Fruit fly (Drosophila melanogaster): Measurements from ENCODE around the gene Mettl3.

The Mettl3 gene

DNA sequence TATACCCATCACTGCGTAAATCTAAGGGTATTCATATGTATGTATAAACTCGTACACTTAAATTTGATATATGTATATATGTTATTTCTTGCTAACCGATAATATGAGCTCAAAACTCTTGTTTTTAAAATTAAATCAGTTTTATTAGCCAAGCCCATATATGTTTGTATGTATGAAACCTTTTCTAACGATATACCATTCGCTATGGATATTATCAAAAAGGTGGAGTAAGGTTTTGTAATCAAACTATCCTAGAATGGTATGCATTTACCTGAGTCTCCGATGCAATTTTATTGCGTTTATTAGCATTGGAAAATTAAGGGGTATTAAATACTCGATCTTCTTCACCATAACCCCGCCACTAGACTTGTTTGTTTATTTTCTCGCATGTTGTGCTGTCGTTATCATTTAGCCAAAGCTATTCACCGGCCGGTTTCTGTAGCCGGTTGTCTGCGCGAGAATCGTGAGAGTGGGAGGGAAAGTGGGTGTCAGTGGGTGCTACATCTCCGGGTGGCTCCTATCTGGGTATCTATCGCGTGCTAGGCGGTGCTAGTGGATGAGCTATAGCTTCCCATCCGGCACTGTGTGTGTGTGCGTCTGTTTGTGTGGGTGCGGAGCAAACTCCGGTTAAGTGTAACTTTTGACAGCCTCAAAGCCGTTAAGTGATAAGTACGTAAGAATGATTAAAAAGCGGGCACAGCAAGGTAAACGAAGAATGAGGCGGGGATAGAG is 24.0 kb upstream of the Mettl3 start (continued):
- peak; percentile 15 for TF ChIP-seq CG12104 (GFP tag; optimal IDR thresholded peaks at IDR 0.05)
- peak; percentile 1 for TF ChIP-seq Blimp-1 (GFP tag; optimal IDR thresholded peaks at IDR 0.05)
- no peak for TF ChIP-seq slbo (GFP tag; IDR thresholded peaks at IDR 0.05)
- TF ChIP-seq CG10979 (tag; optimal IDR thresholded peaks at IDR 0.05): peak; percentile 59
- TF ChIP-seq Meics (GFP tag; optimal IDR thresholded peaks at IDR 0.05): peak; percentile 40
- TF ChIP-seq zfh2 (GFP tag; optimal IDR thresholded peaks at IDR 0.05): no peak
- no peak for TF ChIP-seq repo (GFP tag; optimal IDR thresholded peaks at IDR 0.05)
- TF ChIP-seq hkb (optimal IDR thresholded peaks at IDR 0.05): no peak
- TF ChIP-seq hkb (GFP tag; IDR thresholded peaks at IDR 0.05): no peak
- no peak for TF ChIP-seq CG15269 (tag; optimal IDR thresholded peaks at IDR 0.05)
- TF ChIP-seq CG3281 (GFP tag; optimal IDR thresholded peaks at IDR 0.05): peak; percentile 1
- TF ChIP-seq ro (GFP tag; IDR thresholded peaks at IDR 0.05): no peak
- no peak for TF ChIP-seq chm (GFP tag; IDR thresholded peaks at IDR 0.05)
- peak in 1 of 2 experiments; percentile 1 for TF ChIP-seq bsh (GFP tag; optimal IDR thresholded peaks at IDR 0.05)
- TF ChIP-seq Awh (GFP tag; IDR thresholded peaks at IDR 0.05): peak; percentile 19; the same call in 1 of the 2 replicates
- TF ChIP-seq YL-1 (GFP tag; optimal IDR thresholded peaks at IDR 0.05): no peak
- no peak for TF ChIP-seq Nf-YA (GFP tag; IDR thresholded peaks at IDR 0.05)
- TF ChIP-seq Dp (GFP tag; optimal IDR thresholded peaks at IDR 0.05): no peak
- TF ChIP-seq CG6689 (GFP tag; IDR thresholded peaks at IDR 0.05): no peak
- TF ChIP-seq al (GFP tag; IDR thresholded peaks at IDR 0.05): no peak
- TF ChIP-seq CG15073 (GFP tag; optimal IDR thresholded peaks at IDR 0.05): no peak
- no peak for TF ChIP-seq abd-A (tag; optimal IDR thresholded peaks at IDR 0.05)
- no peak for TF ChIP-seq CG17568 (GFP tag; optimal IDR thresholded peaks at IDR 0.05)
- TF ChIP-seq CG1647 (GFP tag; optimal IDR thresholded peaks at IDR 0.05): no peak
- no peak for TF ChIP-seq ara (GFP tag; IDR thresholded peaks at IDR 0.05)
- no peak for TF ChIP-seq CG4282 (GFP tag; optimal IDR thresholded peaks at IDR 0.05)
- TF ChIP-seq E2f2 (GFP tag; IDR thresholded peaks at IDR 0.05): no peak
- 0 out of 4 replicates have a peak, but pooled peaks have one; percentile 51 for TF ChIP-seq chinmo (GFP tag; IDR thresholded peaks at IDR 0.05; ENCODE audit: partially characterized antibody)
- no peak for TF ChIP-seq Poxn (GFP tag; IDR thresholded peaks at IDR 0.05)
- no peak for TF ChIP-seq CG10147 (GFP tag; optimal IDR thresholded peaks at IDR 0.05)
- TF ChIP-seq jigr1 (GFP tag; IDR thresholded peaks at IDR 0.05): no peak
- no peak for TF ChIP-seq CG12155 (GFP tag; optimal IDR thresholded peaks at IDR 0.05)
- no peak for TF ChIP-seq CG3726 (GFP tag; IDR thresholded peaks at IDR 0.05)
- TF ChIP-seq scrt (GFP tag; optimal IDR thresholded peaks at IDR 0.05): no peak
- no peak for TF ChIP-seq ranshi (GFP tag; IDR thresholded peaks at IDR 0.05)
- no peak for TF ChIP-seq Rx (GFP tag; IDR thresholded peaks at IDR 0.05)
- no peak for TF ChIP-seq CG16863 (GFP tag; optimal IDR thresholded peaks at IDR 0.05)
- no peak for TF ChIP-seq Kr (GFP tag; optimal IDR thresholded peaks at IDR 0.05)
- no peak for TF ChIP-seq D (optimal IDR thresholded peaks at IDR 0.05)
- TF ChIP-seq D (GFP tag; optimal IDR thresholded peaks at IDR 0.05): no peak
- no peak for TF ChIP-seq Nf-YC (tag; optimal IDR thresholded peaks at IDR 0.05)
- no peak for TF ChIP-seq CG32767 (GFP tag; IDR thresholded peaks at IDR 0.05)
- no peak for TF ChIP-seq ato (GFP tag; IDR thresholded peaks at IDR 0.05; ENCODE audit: partially characterized antibody)
- peak; percentile 13 for TF ChIP-seq Ssrp (tag; optimal IDR thresholded peaks at IDR 0.05)
- no peak for TF ChIP-seq Neu2 (GFP tag; optimal IDR thresholded peaks at IDR 0.05; ENCODE audit: borderline replicate concordance)
- no peak for TF ChIP-seq E2f1 (GFP tag; IDR thresholded peaks at IDR 0.05)
- TF ChIP-seq toy (GFP tag; IDR thresholded peaks at IDR 0.05): no peak
- TF ChIP-seq CG10321 (GFP tag; IDR thresholded peaks at IDR 0.05): no peak
- TF ChIP-seq CG6683 (GFP tag; optimal IDR thresholded peaks at IDR 0.05): peak; percentile 34
- TF ChIP-seq CG17912 (GFP tag; optimal IDR thresholded peaks at IDR 0.05): no peak
- TF ChIP-seq esg (GFP tag; conservative IDR thresholded peaks at IDR 0.05): no peak

Measured in whole organism, embryonic.